In genomic region chr2L:3280484-3280993, dm6 we compare ENCODE assay signal across 4 fruit fly cellular contexts.
TF ChIP-seq lines count a peak whose summit lies in the region.

Gene OtopLb (minus strand): TSS chr2L:3280534.

- no peak for TF ChIP-seq CTCF in whole organism, embryonic (GFP tag; optimal IDR thresholded peaks at IDR 0.05; lab: Kevin White, UChicago)

TF ChIP-seq in whole organism, adult, 20 proteins besides CTCF, POLR2A, EP300 and RAD21:
- TF ChIP-seq CG33017 (tag; optimal IDR thresholded peaks at IDR 0.05; lab: Kevin White, UChicago) (peak; percentile 35), pad (GFP tag; optimal IDR thresholded peaks at IDR 0.05; lab: Kevin White, UChicago) (peak; percentile 29), tj (GFP tag; optimal IDR thresholded peaks at IDR 0.05; lab: Kevin White, UChicago) (no peak), cnc (optimal IDR thresholded peaks at IDR 0.05; lab: Kevin White, UChicago) (no peak), bab1 (GFP tag; optimal IDR thresholded peaks at IDR 0.05; lab: Kevin White, UChicago) (no peak), CG7045 (GFP tag; optimal IDR thresholded peaks at IDR 0.05; lab: Kevin White, UChicago) (peak; percentile 70), Clk (GFP tag; optimal IDR thresholded peaks at IDR 0.05; lab: Kevin White, UChicago) (peak; percentile 45), ovo (GFP tag; optimal IDR thresholded peaks at IDR 0.05; lab: Kevin White, UChicago) (peak; percentile 35), CG7101 (tag; optimal IDR thresholded peaks at IDR 0.05; lab: Kevin White, UChicago) (peak; percentile 66), cic (GFP tag; optimal IDR thresholded peaks at IDR 0.05; lab: Kevin White, UChicago) (peak; percentile 91), CG14711 (tag; optimal IDR thresholded peaks at IDR 0.05; lab: Kevin White, UChicago) (peak; percentile 30), toe (GFP tag; optimal IDR thresholded peaks at IDR 0.05; lab: Kevin White, UChicago) (peak; percentile 10), CG12768 (GFP tag; optimal IDR thresholded peaks at IDR 0.05; lab: Kevin White, UChicago) (peak; percentile 88), Mnt (GFP tag; optimal IDR thresholded peaks at IDR 0.05; lab: Kevin White, UChicago) (peak; percentile 6), Crg-1 (GFP tag; optimal IDR thresholded peaks at IDR 0.05; lab: Kevin White, UChicago) (peak; percentile 63), Hr96 (GFP tag; optimal IDR thresholded peaks at IDR 0.05; lab: Kevin White, UChicago) (no peak), CG11617 (GFP tag; optimal IDR thresholded peaks at IDR 0.05; lab: Kevin White, UChicago) (peak; percentile 46), kay (GFP tag; lab: Kevin White, UChicago; ENCODE audit: borderline replicate concordance) (peak; percentile 76), CG1620 (GFP tag; optimal IDR thresholded peaks at IDR 0.05; lab: Kevin White, UChicago) (no peak), CG5204 (GFP tag; optimal IDR thresholded peaks at IDR 0.05; lab: Kevin White, UChicago) (peak; percentile 25)

TF ChIP-seq in whole organism, embryonic, 481 proteins besides CTCF, POLR2A, EP300 and RAD21 (continues in another document):
- peak; percentile 65 for TF ChIP-seq sens (GFP tag; lab: Kevin White, UChicago)
- TF ChIP-seq CG2678 (tag; optimal IDR thresholded peaks at IDR 0.05; lab: Kevin White, UChicago) = peak; percentile 62
- TF ChIP-seq pita (GFP tag; optimal IDR thresholded peaks at IDR 0.05; lab: Kevin White, UChicago) = no peak
- peak; percentile 57 for TF ChIP-seq wek (GFP tag; optimal IDR thresholded peaks at IDR 0.05; lab: Kevin White, UChicago)
- no peak for TF ChIP-seq Bdp1 (GFP tag; optimal IDR thresholded peaks at IDR 0.05; lab: Kevin White, UChicago)
- peak; percentile 87 for TF ChIP-seq mirr (GFP tag; optimal IDR thresholded peaks at IDR 0.05; lab: Kevin White, UChicago)
- no peak for TF ChIP-seq Eip74EF (GFP tag; optimal IDR thresholded peaks at IDR 0.05; lab: Kevin White, UChicago)
- peak; percentile 21 for TF ChIP-seq CG12659 (GFP tag; optimal IDR thresholded peaks at IDR 0.05; lab: Kevin White, UChicago)
- TF ChIP-seq trem (tag; optimal IDR thresholded peaks at IDR 0.05; lab: Kevin White, UChicago) = no peak
- TF ChIP-seq CG4707 (GFP tag; optimal IDR thresholded peaks at IDR 0.05; lab: Kevin White, UChicago) = peak; percentile 15
- TF ChIP-seq fd64A (GFP tag; optimal IDR thresholded peaks at IDR 0.05; lab: Kevin White, UChicago) = peak; percentile 50
- TF ChIP-seq nau (GFP tag; optimal IDR thresholded peaks at IDR 0.05; lab: Kevin White, UChicago) = peak; percentile 31
- TF ChIP-seq Ets97D (GFP tag; optimal IDR thresholded peaks at IDR 0.05; lab: Kevin White, UChicago) = no peak
- peak; percentile 13 for TF ChIP-seq pfk (GFP tag; optimal IDR thresholded peaks at IDR 0.05; lab: Kevin White, UChicago)
- TF ChIP-seq crol (GFP tag; IDR thresholded peaks at IDR 0.05; lab: Robert Waterston, UW) = no peak
- peak; percentile 18 for TF ChIP-seq org-1 (GFP tag; optimal IDR thresholded peaks at IDR 0.05; lab: Kevin White, UChicago)
- no peak for TF ChIP-seq Oli (tag; optimal IDR thresholded peaks at IDR 0.05; lab: Kevin White, UChicago)
- peak; percentile 53 for TF ChIP-seq CG3281 (GFP tag; optimal IDR thresholded peaks at IDR 0.05; lab: Kevin White, UChicago)
- TF ChIP-seq CG5180 (GFP tag; optimal IDR thresholded peaks at IDR 0.05; lab: Kevin White, UChicago) = peak; percentile 45
- peak; percentile 36 for TF ChIP-seq sqz (GFP tag; optimal IDR thresholded peaks at IDR 0.05; lab: Kevin White, UChicago)
- TF ChIP-seq Meics (GFP tag; optimal IDR thresholded peaks at IDR 0.05; lab: Kevin White, UChicago) = peak; percentile 39
- TF ChIP-seq ranshi (GFP tag; IDR thresholded peaks at IDR 0.05; lab: Robert Waterston, UW) = no peak
- TF ChIP-seq Hey (tag; optimal IDR thresholded peaks at IDR 0.05; lab: Kevin White, UChicago) = peak; percentile 25
- TF ChIP-seq Vsx1 (GFP tag; optimal IDR thresholded peaks at IDR 0.05; lab: Kevin White, UChicago) = peak; percentile 53
- no peak for TF ChIP-seq CG11695 (GFP tag; IDR thresholded peaks at IDR 0.05; lab: Robert Waterston, UW)

TF ChIP-seq in whole organism, prepupa, 60 proteins besides CTCF, POLR2A, EP300 and RAD21:
- TF ChIP-seq CG8319 (GFP tag; optimal IDR thresholded peaks at IDR 0.05; lab: Kevin White, UChicago) = no peak
- peak; percentile 16 for TF ChIP-seq CG10669 (GFP tag; optimal IDR thresholded peaks at IDR 0.05; lab: Kevin White, UChicago)
- TF ChIP-seq Met (GFP tag; optimal IDR thresholded peaks at IDR 0.05; lab: Kevin White, UChicago) = no peak
- TF ChIP-seq Smox (GFP tag; optimal IDR thresholded peaks at IDR 0.05; lab: Kevin White, UChicago) = no peak
- TF ChIP-seq CG10631 (GFP tag; optimal IDR thresholded peaks at IDR 0.05; lab: Kevin White, UChicago) = peak; percentile 20
- 0 out of 3 replicates have a peak, but pooled peaks have one; percentile 38 for TF ChIP-seq CG6163 (GFP tag; IDR thresholded peaks at IDR 0.05; lab: Robert Waterston, UW)
- TF ChIP-seq fkh (GFP tag; optimal IDR thresholded peaks at IDR 0.05; lab: Kevin White, UChicago) = peak; percentile 84
- peak; percentile 36; the same call in 1 of the 3 replicates for TF ChIP-seq eg (GFP tag; IDR thresholded peaks at IDR 0.05; lab: Robert Waterston, UW)

TF ChIP-seq in whole organism, pupa, 21 proteins besides CTCF, POLR2A, EP300 and RAD21:
- TF ChIP-seq CG8159 (tag; optimal IDR thresholded peaks at IDR 0.05; lab: Kevin White, UChicago) = peak; percentile 6
- TF ChIP-seq CG10348 (GFP tag; IDR thresholded peaks at IDR 0.05; lab: Robert Waterston, UW) = no peak
